Fruit fly (Drosophila melanogaster): Measurements from ENCODE around the gene CG43815.

dm6 chr2L:3570566-3570965, 5.4 kb upstream of the CG43815 start:
- TF ChIP-seq svp (GFP tag) (no peak), CG32006 (GFP tag; optimal IDR thresholded peaks at IDR 0.05) (no peak), CG8632 (GFP tag; optimal IDR thresholded peaks at IDR 0.05) (no peak)

Data from whole organism, prepupa.